Worm (Caenorhabditis elegans) whole organism, midembryonic: ENCODE data around the gene phf-31.

ENCODE experiments used
- T22C8.4 ChIP-seq: fragments of 200-800 bp; sonication (Bioruptor generic); IDR thresholded peaks from 2 replicates; pipeline ENCODE4 v1.3.6; 2022; ENCODE audit warnings: missing genetic modification characterization, missing compliant biosample characterization
- cog-1 ChIP-seq: sonication (generic microtip); optimal IDR thresholded peaks from 2 replicates; lab custom pipeline; 2016; ENCODE audit warnings: missing genetic modification characterization, missing compliant biosample characterization
- flt-1 ChIP-seq: fragments of 200-800 bp; sonication (Bioruptor generic); IDR thresholded peaks from 2 replicates; pipeline ENCODE4 v1.3.6; 2022; ENCODE audit warnings: missing genetic modification characterization, missing compliant biosample characterization
- klf-2 ChIP-seq: fragments of 200-800 bp; sonication (Bioruptor generic); conservative IDR thresholded peaks from 2 replicates; pipeline ENCODE4 v1.3.6; 2022; ENCODE audit warnings: missing genetic modification reagents, missing genetic modification characterization, missing compliant biosample characterization
- med-1 ChIP-seq: sonication (generic microtip); optimal IDR thresholded peaks from 2 replicates; lab custom pipeline; 2017; ENCODE audit warnings: missing genetic modification characterization, mild to moderate bottlenecking, missing compliant biosample characterization, antibody characterized with exemption, missing genetic modification reagents; ENCODE audit not compliant: insufficient read depth
- ref-1 ChIP-seq: fragments of 200-800 bp; sonication (Bioruptor generic); conservative IDR thresholded peaks from 2 replicates; pipeline ENCODE4 v1.3.6; 2022; ENCODE audit warnings: missing genetic modification reagents, missing genetic modification characterization, missing compliant biosample characterization
- tab-1 ChIP-seq: fragments of 200-800 bp; sonication (Bioruptor generic); IDR thresholded peaks from 2 replicates; pipeline ENCODE4 v1.3.6; 2022; ENCODE audit warnings: missing genetic modification characterization, missing compliant biosample characterization
- ztf-23 ChIP-seq: fragments of 200-800 bp; sonication (Bioruptor generic); IDR thresholded peaks from 2 replicates; pipeline ENCODE4 v1.3.6; 2022; ENCODE audit warnings: missing genetic modification reagents, missing genetic modification characterization, missing compliant biosample characterization
- ztf-29 ChIP-seq: fragments of 200-800 bp; sonication (Bioruptor generic); IDR thresholded peaks from 2 replicates; pipeline ENCODE4 v1.3.6; 2022; ENCODE audit warnings: missing genetic modification reagents, missing genetic modification characterization, missing compliant biosample characterization

- TF ChIP-seq ref-1 (GFP tag; lab: Robert Waterston, UW) (no peak), flt-1 (GFP tag; lab: Robert Waterston, UW) (no peak), med-1 (GFP tag; lab: Kevin White, UChicago) (no peak), tab-1 (no peak), cog-1 (tag; lab: Kevin White, UChicago) (no peak), klf-2 (GFP tag; lab: Robert Waterston, UW) (no peak), ztf-29 (GFP tag; lab: Robert Waterston, UW) (no peak), ztf-23 (no peak), T22C8.4 (GFP tag; lab: Robert Waterston, UW) (no peak)
Measured at ce11 chrX:10659508-10659907, 22.3 kb upstream of the phf-31 start.
